Worm (Caenorhabditis elegans): ENCODE results near the gene glo-1.

DNA sequence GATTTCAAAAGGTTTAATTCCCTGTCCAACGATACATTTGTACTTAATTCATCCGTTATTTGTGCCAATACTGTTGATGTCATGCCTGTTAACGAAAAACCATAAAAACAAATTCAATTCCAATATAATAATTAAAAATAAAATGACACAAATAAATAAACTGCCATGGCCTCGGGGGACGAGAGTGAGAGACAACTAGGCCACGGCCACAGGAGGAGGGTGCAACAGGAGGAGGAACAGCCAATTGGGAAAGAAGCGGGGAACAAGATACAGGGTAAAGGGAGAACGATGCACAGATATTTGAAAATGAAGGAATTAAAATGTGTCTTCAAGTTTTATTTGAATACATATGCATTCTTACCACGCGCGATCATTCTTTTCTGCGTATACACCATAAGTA is 35.4 kb upstream of the glo-1 start, which contains the start of gene F21G4.6:
- TF ChIP-seq him-1 (tag; optimal IDR thresholded peaks at IDR 0.05) (no peak), W03F9.2 (tag; optimal IDR thresholded peaks at IDR 0.05) (no peak)
